Fruit fly (Drosophila melanogaster) whole organism, embryonic: Measurements from ENCODE around the gene CG42585.

Experiments
- Atf3 ChIP-seq: fragments of 200-800 bp; sonication (Bioruptor generic); optimal IDR thresholded peaks from 3 replicates; lab custom pipeline; 2016; ENCODE audit warnings: missing biosample characterization, missing genetic modification characterization
- Blimp-1 ChIP-seq: fragments of 200-800 bp; sonication (Bioruptor generic); optimal IDR thresholded peaks from 3 replicates; lab custom pipeline; 2018; ENCODE audit warnings: missing biosample characterization, missing genetic modification characterization, mild to moderate bottlenecking, moderate library complexity, missing genetic modification reagents
- CG1024 ChIP-seq: fragments of 200-800 bp; sonication (Bioruptor generic); IDR thresholded peaks from 2 replicates; pipeline ENCODE4 v1.3.6; 2022; ENCODE audit warnings: missing biosample characterization, missing genetic modification characterization
- CG11398 ChIP-seq: fragments of 200-800 bp; sonication (Bioruptor generic); optimal IDR thresholded peaks from 2 replicates; lab custom pipeline; 2016; ENCODE audit warnings: missing biosample characterization, missing genetic modification characterization
- CG11723 ChIP-seq: fragments of 200-800 bp; sonication (Bioruptor generic); optimal IDR thresholded peaks from 2 replicates; lab custom pipeline; 2017; ENCODE audit warnings: missing biosample characterization, mild to moderate bottlenecking, missing genetic modification characterization
- CG12236 ChIP-seq: fragments of 200-800 bp; sonication (Bioruptor generic); optimal IDR thresholded peaks from 2 replicates; lab custom pipeline; 2016; ENCODE audit warnings: missing biosample characterization, missing genetic modification characterization
- CG12299 ChIP-seq: fragments of 200-800 bp; sonication (Bioruptor generic); optimal IDR thresholded peaks from 2 replicates; lab custom pipeline; 2018; ENCODE audit warnings: missing biosample characterization, mild to moderate bottlenecking, missing genetic modification characterization
- CG13624 ChIP-seq: fragments of 200-800 bp; sonication (Bioruptor generic); optimal IDR thresholded peaks from 2 replicates; lab custom pipeline; 2016; ENCODE audit warnings: missing biosample characterization, missing genetic modification characterization
- CG14441 ChIP-seq: fragments of 200-800 bp; sonication (Bioruptor generic); IDR thresholded peaks from 2 replicates; pipeline ENCODE4 v1.3.6; 2022; ENCODE audit warnings: missing biosample characterization, missing genetic modification characterization
- CG15601 ChIP-seq: fragments of 200-800 bp; sonication (Bioruptor generic); optimal IDR thresholded peaks from 3 replicates; lab custom pipeline; 2019; ENCODE audit warnings: missing biosample characterization, mild to moderate bottlenecking, missing genetic modification characterization, moderate library complexity
- CG16863 ChIP-seq: fragments of 200-800 bp; sonication (Bioruptor generic); optimal IDR thresholded peaks from 3 replicates; lab custom pipeline; 2016; ENCODE audit warnings: missing biosample characterization, missing genetic modification characterization
- CG17912 ChIP-seq: fragments of 200-800 bp; sonication (Bioruptor generic); optimal IDR thresholded peaks from 2 replicates; lab custom pipeline; 2018; ENCODE audit warnings: missing biosample characterization, mild to moderate bottlenecking, missing genetic modification characterization
- CG1792 ChIP-seq: fragments of 200-800 bp; sonication (Bioruptor generic); optimal IDR thresholded peaks from 2 replicates; lab custom pipeline; 2016; ENCODE audit warnings: missing biosample characterization, missing genetic modification characterization
- CG18011 ChIP-seq: fragments of 200-800 bp; sonication (Bioruptor generic); optimal IDR thresholded peaks from 2 replicates; lab custom pipeline; 2017; ENCODE audit warnings: missing biosample characterization, missing genetic modification characterization, mild to moderate bottlenecking, moderate library complexity, missing genotype
- CG1832 ChIP-seq: fragments of 200-800 bp; sonication (Bioruptor generic); optimal IDR thresholded peaks from 2 replicates; lab custom pipeline; 2017; ENCODE audit warnings: missing biosample characterization, mild to moderate bottlenecking, missing genetic modification characterization, inconsistent platforms
- CG32772 ChIP-seq: fragments of 200-800 bp; sonication (Bioruptor generic); IDR thresholded peaks from 2 replicates; pipeline ENCODE4 v1.3.6; 2022; ENCODE audit warnings: missing biosample characterization, missing genetic modification characterization
- CG4328 ChIP-seq: fragments of 200-800 bp; sonication (Bioruptor generic); optimal IDR thresholded peaks from 3 replicates; lab custom pipeline; 2017; ENCODE audit warnings: missing biosample characterization, missing genetic modification reagents, missing genetic modification characterization
- CG4730 ChIP-seq: fragments of 200-800 bp; sonication (Bioruptor generic); IDR thresholded peaks from 2 replicates; pipeline ENCODE4 v1.3.6; 2022; ENCODE audit warnings: missing biosample characterization, missing genetic modification characterization
- CG4820 ChIP-seq: fragments of 200-800 bp; sonication (Bioruptor generic); optimal IDR thresholded peaks from 3 replicates; lab custom pipeline; 2016; ENCODE audit warnings: missing biosample characterization, missing genetic modification characterization
- CG6683 ChIP-seq: fragments of 200-800 bp; sonication (Bioruptor generic); optimal IDR thresholded peaks from 2 replicates; lab custom pipeline; 2017; ENCODE audit warnings: missing biosample characterization, mild to moderate bottlenecking, missing genetic modification characterization, missing genetic modification reagents
- CG7556 ChIP-seq: fragments of 200-800 bp; sonication (Bioruptor generic); optimal IDR thresholded peaks from 2 replicates; lab custom pipeline; 2017; ENCODE audit warnings: missing biosample characterization, mild to moderate bottlenecking, missing genetic modification characterization
- CG8944 ChIP-seq: fragments of 200-800 bp; sonication (Bioruptor generic); optimal IDR thresholded peaks from 3 replicates; lab custom pipeline; 2016; ENCODE audit warnings: missing biosample characterization, missing genetic modification characterization
- Elba2 ChIP-seq: fragments of 200-800 bp; sonication (Bioruptor generic); optimal IDR thresholded peaks from 3 replicates; lab custom pipeline; 2016; ENCODE audit warnings: missing biosample characterization, missing genetic modification characterization
- Fer1 ChIP-seq: fragments of 200-800 bp; sonication (Bioruptor generic); optimal IDR thresholded peaks from 2 replicates; lab custom pipeline; 2017; ENCODE audit warnings: missing biosample characterization, mild to moderate bottlenecking, missing genetic modification characterization
- HLH3B ChIP-seq: fragments of 200-800 bp; sonication (Bioruptor generic); IDR thresholded peaks from 2 replicates; pipeline ENCODE4 v1.3.6; 2022; ENCODE audit warnings: missing biosample characterization, missing genetic modification characterization
- Hr51 ChIP-seq, 2 experiments: fragments of 200-800 bp; sonication (Bioruptor generic); optimal IDR thresholded peaks; 2 replicates in 1 of 2; 3 replicates in 1 of 2; lab custom pipeline; 2016 to 2018; ENCODE audit warnings: missing biosample characterization in 2 of 2, missing genetic modification characterization in 2 of 2, mild to moderate bottlenecking in 1 of 2, moderate library complexity in 1 of 2
- Lim3 ChIP-seq: fragments of 200-800 bp; sonication (Bioruptor generic); IDR thresholded peaks from 2 replicates; pipeline ENCODE4 v1.3.6; 2022; ENCODE audit warnings: missing biosample characterization, missing genetic modification characterization
- Mad ChIP-seq: fragments of 200-800 bp; sonication (Bioruptor generic); optimal IDR thresholded peaks from 2 replicates; lab custom pipeline; 2016; ENCODE audit warnings: missing biosample characterization, missing genetic modification characterization
- Meics ChIP-seq: fragments of 200-800 bp; sonication (Bioruptor generic); optimal IDR thresholded peaks from 2 replicates; lab custom pipeline; 2017; ENCODE audit warnings: missing biosample characterization, mild to moderate bottlenecking, missing genetic modification characterization
- Oaz ChIP-seq: fragments of 200-800 bp; sonication (Bioruptor generic); IDR thresholded peaks from 2 replicates; pipeline ENCODE4 v1.3.6; 2022; ENCODE audit warnings: missing biosample characterization, missing genetic modification characterization
- Oli ChIP-seq: fragments of 200-800 bp; sonication (Bioruptor generic); optimal IDR thresholded peaks from 2 replicates; lab custom pipeline; 2018; ENCODE audit warnings: missing biosample characterization, mild to moderate bottlenecking, missing genetic modification characterization, moderate library complexity
- Rx ChIP-seq: fragments of 200-800 bp; sonication (Bioruptor generic); IDR thresholded peaks from 2 replicates; pipeline ENCODE4 v1.3.6; 2022; ENCODE audit warnings: missing biosample characterization, missing genetic modification characterization
- Ssrp ChIP-seq: fragments of 200-800 bp; sonication (Bioruptor generic); optimal IDR thresholded peaks from 2 replicates; lab custom pipeline; 2018; ENCODE audit warnings: missing biosample characterization, mild to moderate bottlenecking, missing genetic modification characterization, moderate library complexity
- amos ChIP-seq: fragments of 200-800 bp; sonication (Bioruptor generic); IDR thresholded peaks from 2 replicates; pipeline ENCODE4 v1.3.6; 2022; ENCODE audit warnings: missing biosample characterization, missing genetic modification characterization; ENCODE audit not compliant: partially characterized antibody
- ase ChIP-seq: fragments of 200-800 bp; sonication (Bioruptor generic); IDR thresholded peaks from 3 replicates; pipeline ENCODE4 v1.3.6; 2022; ENCODE audit warnings: missing biosample characterization, missing genetic modification characterization
- chif ChIP-seq, 2 experiments: fragments of 200-800 bp; sonication (Bioruptor generic); optimal IDR thresholded peaks; 3 replicates each; lab custom pipeline; 2016; ENCODE audit warnings: missing biosample characterization in 2 of 2, missing genetic modification characterization in 2 of 2
- chn ChIP-seq: fragments of 200-800 bp; sonication (Bioruptor generic); optimal IDR thresholded peaks from 2 replicates; lab custom pipeline; 2016; ENCODE audit warnings: missing biosample characterization, missing genetic modification characterization
- hbn ChIP-seq: fragments of 200-800 bp; sonication (Bioruptor generic); IDR thresholded peaks from 2 replicates; pipeline ENCODE4 v1.3.6; 2022; ENCODE audit warnings: missing biosample characterization, missing genetic modification characterization; ENCODE audit not compliant: partially characterized antibody
- inv ChIP-seq: fragments of 200-800 bp; sonication (Bioruptor generic); IDR thresholded peaks from 2 replicates; pipeline ENCODE4 v1.3.6; 2022; ENCODE audit warnings: missing biosample characterization, missing genetic modification characterization; ENCODE audit not compliant: partially characterized antibody
- nau ChIP-seq: fragments of 200-800 bp; sonication (Bioruptor generic); optimal IDR thresholded peaks from 3 replicates; lab custom pipeline; 2017; ENCODE audit warnings: missing biosample characterization, mild to moderate bottlenecking, missing genetic modification characterization, missing genetic modification reagents
- nmo ChIP-seq: fragments of 200-800 bp; sonication (Bioruptor generic); optimal IDR thresholded peaks from 2 replicates; lab custom pipeline; 2018; ENCODE audit warnings: missing biosample characterization, mild to moderate bottlenecking, missing genetic modification characterization, moderate library complexity
- org-1 ChIP-seq: fragments of 200-800 bp; sonication (Bioruptor generic); optimal IDR thresholded peaks from 2 replicates; lab custom pipeline; 2017; ENCODE audit warnings: missing biosample characterization, missing genetic modification characterization
- pum ChIP-seq: fragments of 200-800 bp; sonication (Bioruptor generic); optimal IDR thresholded peaks from 2 replicates; lab custom pipeline; 2016; ENCODE audit warnings: missing biosample characterization, missing genetic modification characterization
- pzg ChIP-seq: fragments of 200-800 bp; sonication (Bioruptor generic); optimal IDR thresholded peaks from 3 replicates; lab custom pipeline; 2018; ENCODE audit warnings: missing biosample characterization, mild to moderate bottlenecking, missing genetic modification characterization, moderate library complexity
- repo ChIP-seq: fragments of 200-800 bp; sonication (Bioruptor generic); optimal IDR thresholded peaks from 2 replicates; lab custom pipeline; 2016; ENCODE audit warnings: missing biosample characterization, missing genetic modification characterization
- salm ChIP-seq: fragments of 200-800 bp; sonication (Bioruptor generic); optimal IDR thresholded peaks from 2 replicates; lab custom pipeline; 2018; ENCODE audit warnings: missing biosample characterization, mild to moderate bottlenecking, missing genetic modification characterization
- shn ChIP-seq: fragments of 200-800 bp; sonication (Bioruptor generic); optimal IDR thresholded peaks from 3 replicates; lab custom pipeline; 2016; ENCODE audit warnings: missing biosample characterization, missing genetic modification characterization
- sna ChIP-seq: fragments of 200-800 bp; sonication (Bioruptor generic); IDR thresholded peaks from 2 replicates; pipeline ENCODE4 v1.3.6; 2022; ENCODE audit warnings: missing biosample characterization, missing genetic modification characterization; ENCODE audit not compliant: partially characterized antibody
- sob ChIP-seq: fragments of 200-800 bp; sonication (Bioruptor generic); IDR thresholded peaks from 2 replicates; pipeline ENCODE4 v1.3.6; 2022; ENCODE audit warnings: missing biosample characterization, missing genetic modification characterization
- tna ChIP-seq: fragments of 200-800 bp; sonication (Bioruptor generic); IDR thresholded peaks from 2 replicates; pipeline ENCODE4 v1.3.6; 2022; ENCODE audit warnings: missing biosample characterization, missing genetic modification characterization; ENCODE audit not compliant: partially characterized antibody
- vnd ChIP-seq: fragments of 200-800 bp; sonication (Bioruptor generic); IDR thresholded peaks from 3 replicates; pipeline ENCODE4 v1.3.6; 2022; ENCODE audit warnings: missing biosample characterization, missing genetic modification characterization; ENCODE audit not compliant: partially characterized antibody
- zfh1 ChIP-seq: fragments of 200-800 bp; sonication (Bioruptor generic); IDR thresholded peaks from 3 replicates; pipeline ENCODE4 v1.3.6; 2022; ENCODE audit warnings: missing biosample characterization, missing genetic modification characterization

CG42585 gene

DNA sequence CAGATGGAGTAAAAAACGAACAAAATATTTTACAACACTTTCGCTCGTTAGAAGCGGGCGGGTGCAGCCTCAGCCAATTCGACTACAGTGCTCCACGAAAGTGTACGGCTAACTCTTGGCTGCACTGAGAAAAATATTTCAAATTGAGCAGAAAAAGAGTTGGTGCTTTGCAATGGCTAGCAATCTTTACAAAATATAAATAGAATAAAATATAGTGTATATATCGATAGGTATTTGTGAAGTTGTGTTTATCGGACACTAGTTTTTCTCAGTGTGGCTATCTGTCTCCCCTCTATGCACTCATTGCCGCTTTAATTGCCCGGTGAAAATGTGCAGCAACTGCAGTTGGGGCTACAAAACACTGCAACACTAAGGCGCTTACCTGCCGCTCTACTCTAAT, 38.2 kb upstream of the CG42585 start (continued):
- no peak for TF ChIP-seq Atf3
- TF ChIP-seq CG4328 (GFP tag; lab: Kevin White, UChicago) = no peak
- TF ChIP-seq HLH3B = peak; percentile 77
- TF ChIP-seq CG8944 (GFP tag; lab: Kevin White, UChicago) = no peak
- TF ChIP-seq Lim3 = peak; percentile 36; the same call in 1 of the 2 replicates
- peak; percentile 72 for TF ChIP-seq CG4820
- TF ChIP-seq Meics (GFP tag; lab: Kevin White, UChicago) = no peak
- peak; percentile 44 for TF ChIP-seq CG7556 (GFP tag; lab: Kevin White, UChicago)
- no peak for TF ChIP-seq pzg
- TF ChIP-seq CG18011 (GFP tag; lab: Kevin White, UChicago) = no peak
- no peak for TF ChIP-seq hbn (GFP tag; lab: Robert Waterston, UW)
- TF ChIP-seq sna = no peak
- no peak for TF ChIP-seq Fer1 (GFP tag; lab: Kevin White, UChicago)
- TF ChIP-seq nmo (GFP tag; lab: Kevin White, UChicago) = peak; percentile 79
- no peak for TF ChIP-seq pum (GFP tag; lab: Kevin White, UChicago)
- no peak for TF ChIP-seq CG11398 (GFP tag; lab: Kevin White, UChicago)
- TF ChIP-seq CG4730 (GFP tag; lab: Robert Waterston, UW) = no peak
- TF ChIP-seq Ssrp (tag; lab: Kevin White, UChicago) = peak; percentile 78
- TF ChIP-seq CG14441 (GFP tag; lab: Robert Waterston, UW) = no peak
- TF ChIP-seq chn (GFP tag; lab: Kevin White, UChicago) = peak; percentile 5
- peak; percentile 83 for TF ChIP-seq zfh1 (GFP tag; lab: Robert Waterston, UW)
- TF ChIP-seq Blimp-1 (GFP tag; lab: Kevin White, UChicago) = peak; percentile 14
- TF ChIP-seq sob (GFP tag; lab: Robert Waterston, UW) = peak; percentile 40; the same call in 1 of the 2 replicates
- no peak for TF ChIP-seq inv (GFP tag; lab: Robert Waterston, UW)
- TF ChIP-seq org-1 = peak; percentile 31
- TF ChIP-seq vnd (GFP tag; lab: Robert Waterston, UW) = no peak
- TF ChIP-seq CG16863 (GFP tag; lab: Kevin White, UChicago) = no peak
- TF ChIP-seq ase (GFP tag; lab: Robert Waterston, UW) = no peak
- TF ChIP-seq CG12236 (GFP tag; lab: Kevin White, UChicago) = no peak
- TF ChIP-seq CG1024 (GFP tag; lab: Robert Waterston, UW) = peak; percentile 79
- peak; percentile 36 for TF ChIP-seq CG11723
- TF ChIP-seq Rx = no peak
- TF ChIP-seq CG13624 (GFP tag; lab: Kevin White, UChicago) = no peak
- no peak for TF ChIP-seq repo (GFP tag; lab: Kevin White, UChicago)
- peak; percentile 71 for TF ChIP-seq Oli
- TF ChIP-seq CG32772 = no peak
- TF ChIP-seq CG6683 (GFP tag; lab: Kevin White, UChicago) = no peak
- no peak for TF ChIP-seq CG17912 (GFP tag; lab: Kevin White, UChicago)

DNA sequence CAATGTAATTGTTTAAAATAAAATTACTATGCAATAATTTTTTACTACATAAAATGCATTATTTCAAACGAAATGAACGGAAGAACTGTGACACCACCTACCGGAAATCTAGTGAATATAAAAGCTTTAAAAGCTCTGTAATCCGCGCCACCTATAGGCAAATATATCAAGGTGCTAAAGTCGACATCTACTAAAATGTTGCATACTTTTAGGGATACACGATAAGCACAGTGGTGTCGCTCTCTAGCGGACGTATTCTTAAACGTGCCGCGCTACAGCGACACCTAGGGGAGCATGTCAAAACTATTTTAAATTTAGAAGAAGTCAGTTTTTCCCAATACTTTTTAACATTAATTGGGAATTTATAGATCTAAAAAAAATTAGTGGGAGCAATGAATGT, 33.5 kb upstream of the CG42585 start:
- TF ChIP-seq amos (GFP tag; lab: Robert Waterston, UW) (no peak; the same call in 1 of the 2 replicates), shn (GFP tag; lab: Kevin White, UChicago) (peak; percentile 52), chif (GFP tag; optimal IDR thresholded peaks at IDR 0.05; lab: Kevin White, UChicago) (peak; percentile 65 to 88), CG15601 (tag; lab: Kevin White, UChicago) (peak; percentile 62), CG12299 (tag; lab: Kevin White, UChicago) (no peak), Oaz (GFP tag; lab: Robert Waterston, UW) (peak; percentile 47; the same call in 1 of the 2 replicates), sna (no peak), Hr51 (GFP tag; optimal IDR thresholded peaks at IDR 0.05; lab: Kevin White, UChicago) (peak; percentile 46 to 50), tna (GFP tag; lab: Robert Waterston, UW) (no peak), CG1792 (peak; percentile 71), nau (GFP tag; lab: Kevin White, UChicago) (peak; percentile 59), Elba2 (GFP tag; lab: Kevin White, UChicago) (peak; percentile 56), CG1832 (GFP tag; lab: Kevin White, UChicago) (no peak), repo (GFP tag; lab: Kevin White, UChicago) (peak; percentile 78), Mad (GFP tag; lab: Kevin White, UChicago) (peak; percentile 47), salm (tag; lab: Kevin White, UChicago) (no peak)
